Worm (Caenorhabditis elegans) whole organism, L2 larva: ENCODE results near the gene F47B8.3.

Experiments
- F13H6.1 ChIP-seq: sonication (generic microtip); optimal IDR thresholded peaks from 2 replicates; lab custom pipeline; 2016; ENCODE audit warnings: missing genetic modification characterization, missing compliant biosample characterization
- R02D3.7 ChIP-seq: fragments of 150-350 bp; optimal IDR thresholded peaks from 2 replicates; lab custom pipeline; 2014; ENCODE audit warnings: missing biosample characterization, missing genetic modification characterization
- Y55F3AM.14 ChIP-seq: fragments of 200-800 bp; sonication (Bioruptor generic); optimal IDR thresholded peaks from 2 replicates; lab custom pipeline; 2018; ENCODE audit warnings: mild to moderate bottlenecking, missing genetic modification characterization, missing compliant biosample characterization
- ama-1 ChIP-seq: fragments of 150-350 bp; optimal IDR thresholded peaks from 2 replicates; lab custom pipeline; 2018; ENCODE audit warnings: inconsistent platforms
- blmp-1 ChIP-seq: sonication (generic microtip); optimal IDR thresholded peaks from 2 replicates; lab custom pipeline; 2017; ENCODE audit warnings: missing genetic modification characterization, mild to moderate bottlenecking, missing compliant biosample characterization, antibody characterized with exemption, moderate library complexity; ENCODE audit not compliant: insufficient read depth
- ceh-16 ChIP-seq: fragments of 150-350 bp; optimal IDR thresholded peaks from 2 replicates; lab custom pipeline; 2014; ENCODE audit warnings: missing biosample characterization, missing genetic modification characterization
- ceh-82 ChIP-seq: fragments of 150-350 bp; optimal IDR thresholded peaks from 2 replicates; lab custom pipeline; 2014; ENCODE audit warnings: missing biosample characterization, missing genetic modification characterization
- crh-2 ChIP-seq: sonication (generic microtip); optimal IDR thresholded peaks from 2 replicates; lab custom pipeline; 2017; ENCODE audit warnings: missing biosample characterization, missing genetic modification characterization
- dmd-4 ChIP-seq: sonication (generic microtip); optimal IDR thresholded peaks from 2 replicates; lab custom pipeline; 2017; ENCODE audit warnings: missing biosample characterization, missing genetic modification characterization
- egl-27 ChIP-seq: sonication (generic microtip); optimal IDR thresholded peaks from 3 replicates; lab custom pipeline; 2017; ENCODE audit warnings: missing biosample characterization, missing genetic modification reagents, missing genetic modification characterization
- elt-3 ChIP-seq: sonication (generic microtip); optimal IDR thresholded peaks from 2 replicates; lab custom pipeline; 2017; ENCODE audit warnings: missing biosample characterization, missing genetic modification characterization
- fos-1 ChIP-seq: fragments of 150-350 bp; optimal IDR thresholded peaks from 2 replicates; lab custom pipeline; 2014; ENCODE audit warnings: missing biosample characterization, missing genetic modification characterization
- lin-11 ChIP-seq: fragments of 150-350 bp; sonication (generic microtip); optimal IDR thresholded peaks from 2 replicates; lab custom pipeline; 2014; ENCODE audit warnings: missing biosample characterization, missing genetic modification characterization, inconsistent platforms, mixed read lengths
- lin-13 ChIP-seq: fragments of 150-350 bp; optimal IDR thresholded peaks from 2 replicates; lab custom pipeline; 2014; ENCODE audit warnings: missing biosample characterization, missing genetic modification reagents, missing genetic modification characterization
- lin-39 ChIP-seq: fragments of 150-350 bp; optimal IDR thresholded peaks from 2 replicates; lab custom pipeline; 2014; ENCODE audit warnings: missing biosample characterization, missing genetic modification reagents, missing genetic modification characterization
- lsy-2 ChIP-seq, 2 experiments: fragments of 150-350 bp in 1 of 2; sonication (generic microtip) in 1 of 2; optimal IDR thresholded peaks; 2 replicates each; lab custom pipeline; 2014 to 2017; ENCODE audit warnings: missing biosample characterization in 2 of 2, missing genetic modification characterization in 2 of 2
- mab-5 ChIP-seq: fragments of 150-350 bp; optimal IDR thresholded peaks from 2 replicates; lab custom pipeline; 2014; ENCODE audit warnings: missing biosample characterization, missing genetic modification characterization
- mbf-1 ChIP-seq: sonication (generic microtip); optimal IDR thresholded peaks from 2 replicates; lab custom pipeline; 2017; ENCODE audit warnings: missing biosample characterization, missing genetic modification characterization
- nhr-11 ChIP-seq: fragments of 150-350 bp; optimal IDR thresholded peaks from 2 replicates; lab custom pipeline; 2014; ENCODE audit warnings: missing biosample characterization, missing genetic modification characterization
- nhr-129 ChIP-seq: fragments of 150-350 bp; optimal IDR thresholded peaks from 2 replicates; lab custom pipeline; 2014; ENCODE audit warnings: missing biosample characterization, missing genetic modification characterization
- nhr-21 ChIP-seq: fragments of 150-350 bp; optimal IDR thresholded peaks from 2 replicates; lab custom pipeline; 2014; ENCODE audit warnings: missing biosample characterization, missing genetic modification characterization
- nhr-23 ChIP-seq: fragments of 150-350 bp; optimal IDR thresholded peaks from 2 replicates; lab custom pipeline; 2014; ENCODE audit warnings: missing biosample characterization, missing genetic modification reagents, missing genetic modification characterization
- nhr-25 ChIP-seq: fragments of 150-350 bp; sonication (generic microtip); optimal IDR thresholded peaks from 3 replicates; lab custom pipeline; 2014; ENCODE audit warnings: missing biosample characterization, missing genetic modification characterization
- peb-1 ChIP-seq: fragments of 150-350 bp; optimal IDR thresholded peaks from 2 replicates; lab custom pipeline; 2014; ENCODE audit warnings: missing biosample characterization, missing genetic modification characterization
- sem-4 ChIP-seq: fragments of 150-350 bp; optimal IDR thresholded peaks from 2 replicates; lab custom pipeline; 2014; ENCODE audit warnings: missing biosample characterization, missing genetic modification reagents, missing genetic modification characterization
- skn-1 ChIP-seq: sonication (generic microtip); optimal IDR thresholded peaks from 2 replicates; lab custom pipeline; 2017; ENCODE audit warnings: missing biosample characterization, missing genetic modification characterization
- sma-3 ChIP-seq: sonication (generic microtip); optimal IDR thresholded peaks from 2 replicates; lab custom pipeline; 2016; ENCODE audit warnings: missing genetic modification reagents, missing genetic modification characterization, missing compliant biosample characterization
- snpc-4 ChIP-seq: fragments of 150-350 bp; optimal IDR thresholded peaks from 2 replicates; lab custom pipeline; 2014; ENCODE audit warnings: missing biosample characterization, missing genetic modification characterization
- unc-55 ChIP-seq: fragments of 150-350 bp; sonication (generic microtip); optimal IDR thresholded peaks from 3 replicates; lab custom pipeline; 2014; ENCODE audit warnings: missing biosample characterization, missing genetic modification reagents, missing genetic modification characterization
- unc-62 ChIP-seq: fragments of 150-350 bp; optimal IDR thresholded peaks from 2 replicates; lab custom pipeline; 2014; ENCODE audit warnings: missing biosample characterization, missing genetic modification reagents, missing genetic modification characterization
- ztf-1 ChIP-seq: fragments of 200-800 bp; sonication (Bioruptor generic); conservative IDR thresholded peaks from 2 replicates; pipeline ENCODE4 v1.3.6; 2022; ENCODE audit warnings: missing genetic modification characterization, missing compliant biosample characterization
- ztf-11 ChIP-seq: sonication (generic microtip); optimal IDR thresholded peaks from 2 replicates; lab custom pipeline; 2017; ENCODE audit warnings: missing biosample characterization, missing genetic modification characterization

Gene F47B8.3

DNA sequence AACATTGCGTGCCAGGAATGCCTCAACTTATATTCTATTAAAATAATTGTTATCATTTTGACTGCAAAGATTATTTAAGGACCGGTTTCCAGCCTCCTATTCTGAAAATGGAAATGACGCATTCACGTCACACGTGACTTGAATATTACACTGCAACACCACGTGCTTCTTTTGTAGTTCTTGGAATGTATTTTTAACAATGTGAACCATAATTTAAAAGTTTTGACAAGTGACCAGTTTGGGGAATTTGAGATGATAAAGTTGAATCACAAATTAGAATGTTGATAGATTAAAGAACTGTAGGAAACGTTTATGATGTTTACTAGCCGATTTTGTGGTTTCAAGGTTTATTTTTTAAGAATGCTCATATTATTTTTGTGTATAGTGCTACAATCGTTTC, 18.9 kb upstream of the F47B8.3 start, which contains the start of gene F47B8.10:
TSS of gene F47B8.10 (plus strand) at position 301 of the 400 bp plus-strand sequence.
- TF ChIP-seq ceh-16 (tag; lab: Kevin White, UChicago) = no peak
- TF ChIP-seq unc-55 = no peak

- TF ChIP-seq ceh-16 (tag; lab: Kevin White, UChicago) (no peak), unc-55 (no peak), ztf-11 (tag; lab: Kevin White, UChicago) (no peak), lsy-2 (tag; optimal IDR thresholded peaks at IDR 0.05; lab: Kevin White, UChicago) (no peak), sem-4 (tag; lab: Kevin White, UChicago) (no peak), skn-1 (tag; lab: Kevin White, UChicago) (no peak), blmp-1 (tag; lab: Kevin White, UChicago) (no peak), unc-62 (GFP tag; lab: Kevin White, UChicago) (no peak), sma-3 (GFP tag; lab: Kevin White, UChicago) (no peak), crh-2 (tag; lab: Kevin White, UChicago) (no peak)
Observed at ce11 chrV:14336655-14337054, 13.9 kb upstream of the F47B8.3 start, which contains the start of gene srm-6. TSS of gene srm-6 (plus strand) at chrV:14336955.

- TF ChIP-seq R02D3.7 (tag; lab: Kevin White, UChicago) (no peak), peb-1 (no peak), mbf-1 (tag; lab: Kevin White, UChicago) (no peak), dmd-4 (no peak), egl-27 (no peak), Y55F3AM.14 (GFP tag; lab: Kevin White, UChicago) (no peak), lin-39 (tag; lab: Kevin White, UChicago) (no peak), unc-62 (GFP tag; lab: Kevin White, UChicago) (no peak), nhr-129 (no peak), lin-11 (tag; lab: Kevin White, UChicago) (no peak), elt-3 (no peak), ceh-82 (tag; lab: Kevin White, UChicago) (no peak)
Observed at ce11 chrV:14334901-14335300, 12.1 kb upstream of the F47B8.3 start, which contains the start of gene srm-5. TSS of gene srm-5 (plus strand) at chrV:14335201.

DNA sequence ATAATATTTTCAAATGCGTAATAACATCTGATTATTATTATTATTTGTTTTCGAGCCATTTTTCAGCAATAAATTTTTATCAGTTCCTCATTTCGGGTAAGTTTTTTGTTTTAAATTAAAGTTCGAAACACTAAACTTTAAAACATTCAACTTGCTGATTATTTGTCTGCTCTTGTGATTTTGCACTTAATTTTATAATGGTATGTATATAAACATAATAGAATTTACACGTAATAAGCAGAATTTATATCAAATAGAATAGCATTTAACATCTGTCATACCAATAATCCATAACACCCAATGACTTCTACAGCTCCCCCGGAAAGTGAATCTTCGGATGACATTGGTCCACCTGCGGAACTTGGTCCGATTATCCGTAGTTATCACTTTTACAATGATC, 10.3 kb upstream of the F47B8.3 start, which contains the start of gene srm-4:
TSS of gene srm-4 (plus strand) at position 301 of the 400 bp plus-strand sequence.
- no peak for TF ChIP-seq mab-5 (tag; lab: Kevin White, UChicago)
- TF ChIP-seq ztf-1 (GFP tag; lab: Robert Waterston, UW) = no peak
- no peak for TF ChIP-seq blmp-1 (tag; lab: Kevin White, UChicago)
- no peak for TF ChIP-seq nhr-21 (tag; lab: Kevin White, UChicago)
- no peak for TF ChIP-seq unc-55
- TF ChIP-seq dmd-4 = no peak
- TF ChIP-seq nhr-11 = no peak
- no peak for TF ChIP-seq nhr-23
- TF ChIP-seq fos-1 = no peak
- no peak for TF ChIP-seq ceh-82 (tag; lab: Kevin White, UChicago)
- no peak for TF ChIP-seq skn-1 (tag; lab: Kevin White, UChicago)
- no peak for TF ChIP-seq R02D3.7 (tag; lab: Kevin White, UChicago)
- TF ChIP-seq lin-11 (tag; lab: Kevin White, UChicago) = no peak
- no peak for TF ChIP-seq peb-1
- no peak for TF ChIP-seq egl-27
- TF ChIP-seq sma-3 (GFP tag; lab: Kevin White, UChicago) = no peak
- TF ChIP-seq, all 48 proteins: peak for 0

- TF ChIP-seq ama-1 (lab: Kevin White, UChicago) = no peak
- TF ChIP-seq nhr-25 (tag; lab: Kevin White, UChicago) = peak; percentile 30
Observed at ce11 chrV:14331477-14331876, 8.7 kb upstream of the F47B8.3 start, which contains the start of gene F47B8.8. TSS of gene F47B8.8 (plus strand) at chrV:14331733.

DNA sequence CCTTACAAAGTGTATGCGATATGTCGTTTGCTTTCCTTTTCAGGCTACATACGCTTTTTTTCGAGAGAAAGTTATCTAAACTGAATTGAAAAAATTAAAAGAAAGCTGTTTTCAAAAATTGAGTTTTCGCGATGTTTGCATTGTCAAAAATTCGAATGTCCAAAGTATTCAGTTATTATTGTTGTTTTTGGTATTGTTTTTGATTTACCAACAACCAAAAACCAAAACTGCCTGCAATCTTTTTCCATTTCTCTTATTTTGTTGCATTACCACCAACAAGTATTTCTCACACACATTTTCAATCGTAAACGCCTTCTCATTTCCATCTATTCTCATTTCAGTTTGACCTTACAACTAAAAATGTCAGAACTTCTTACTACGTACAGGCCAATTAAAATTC, 6.0 kb upstream of the F47B8.3 start, which contains the start of gene pepm-1:
TSS of gene pepm-1 (plus strand) at position 301 of the 400 bp plus-strand sequence.
- no peak for TF ChIP-seq snpc-4 (tag; lab: Kevin White, UChicago)
- no peak for TF ChIP-seq lin-39 (tag; lab: Kevin White, UChicago)
- no peak for TF ChIP-seq F13H6.1 (tag; lab: Kevin White, UChicago)
- no peak for TF ChIP-seq nhr-129
- TF ChIP-seq ztf-11 (tag; lab: Kevin White, UChicago) = no peak
- no peak for TF ChIP-seq lin-13 (GFP tag; lab: Kevin White, UChicago)
